Fruit fly (Drosophila melanogaster): ENCODE results near the gene CG15865.

The CG15865 gene

DNA sequence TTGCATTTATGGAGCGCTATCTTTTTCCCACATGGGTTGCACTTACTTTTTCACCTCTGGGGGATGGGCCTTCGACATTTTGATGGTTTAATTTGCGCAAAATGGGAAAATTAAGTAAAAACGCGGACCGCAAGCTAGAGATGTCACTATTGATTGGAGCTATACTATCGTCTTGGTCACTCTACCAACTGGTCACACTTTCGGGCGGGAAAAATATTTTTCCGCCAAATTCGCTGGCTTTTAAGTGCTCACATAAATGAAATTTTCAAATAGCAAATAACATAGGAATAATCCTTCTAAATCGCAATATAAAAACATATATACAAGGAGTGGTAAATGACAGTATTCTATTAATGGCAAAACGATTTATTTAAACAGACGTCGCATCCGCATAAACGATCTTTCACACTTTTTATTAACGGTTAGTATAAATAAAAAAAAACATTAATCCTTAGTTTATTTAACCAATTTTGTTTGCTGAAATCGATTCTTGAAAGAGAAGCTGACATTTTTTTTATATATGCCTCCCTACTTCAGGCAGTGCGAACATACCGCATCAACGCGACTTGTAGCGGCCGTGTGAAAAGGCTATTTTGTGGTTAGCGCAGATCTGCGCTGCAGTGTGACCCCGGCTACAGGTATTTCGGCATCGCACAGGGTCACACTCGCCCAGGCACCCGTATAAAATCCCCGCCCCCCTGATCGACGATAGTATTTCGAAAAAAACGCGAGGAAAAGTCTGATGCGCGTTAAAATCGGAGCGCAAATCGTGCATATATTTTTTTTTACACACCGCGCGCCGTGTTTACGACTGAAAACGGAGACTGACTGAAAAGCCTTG is 23.8 kb downstream of the CG15865 start, which contains the start of the genes SNRPG and mthl1 (continued):
- TF ChIP-seq CG8632 (GFP tag; optimal IDR thresholded peaks at IDR 0.05): peak; percentile 67
- TF ChIP-seq CG16779 (tag; optimal IDR thresholded peaks at IDR 0.05): no peak
- TF ChIP-seq CG3032 (tag; optimal IDR thresholded peaks at IDR 0.05): peak; percentile 73
- TF ChIP-seq CG6163 (GFP tag; IDR thresholded peaks at IDR 0.05): peak; percentile 95
- TF ChIP-seq achi (GFP tag; optimal IDR thresholded peaks at IDR 0.05): peak; percentile 72
- TF ChIP-seq net (GFP tag; optimal IDR thresholded peaks at IDR 0.05): peak; percentile 70
- peak in 1 of 2 experiments; percentile 56 for TF ChIP-seq ss (GFP tag; optimal IDR thresholded peaks at IDR 0.05)
- peak; percentile 91 for TF ChIP-seq CG31627 (GFP tag; optimal IDR thresholded peaks at IDR 0.05)
- TF ChIP-seq spab (GFP tag; optimal IDR thresholded peaks at IDR 0.05): peak; percentile 48
- peak; percentile 90 for TF ChIP-seq Hr39 (GFP tag; optimal IDR thresholded peaks at IDR 0.05)
- TF ChIP-seq Ets96B (tag; optimal IDR thresholded peaks at IDR 0.05): peak; percentile 54
- TF ChIP-seq fd59A (GFP tag; optimal IDR thresholded peaks at IDR 0.05): peak; percentile 43
- TF ChIP-seq topi (GFP tag; optimal IDR thresholded peaks at IDR 0.05): peak; percentile 80
- peak; percentile 82 for TF ChIP-seq Sox14 (GFP tag; optimal IDR thresholded peaks at IDR 0.05)
- TF ChIP-seq CG8119 (GFP tag; IDR thresholded peaks at IDR 0.05): peak; percentile 81
- TF ChIP-seq Eip75B (GFP tag; optimal IDR thresholded peaks at IDR 0.05): peak; percentile 80
- no peak for TF ChIP-seq CG6854 (GFP tag; optimal IDR thresholded peaks at IDR 0.05)

DNA sequence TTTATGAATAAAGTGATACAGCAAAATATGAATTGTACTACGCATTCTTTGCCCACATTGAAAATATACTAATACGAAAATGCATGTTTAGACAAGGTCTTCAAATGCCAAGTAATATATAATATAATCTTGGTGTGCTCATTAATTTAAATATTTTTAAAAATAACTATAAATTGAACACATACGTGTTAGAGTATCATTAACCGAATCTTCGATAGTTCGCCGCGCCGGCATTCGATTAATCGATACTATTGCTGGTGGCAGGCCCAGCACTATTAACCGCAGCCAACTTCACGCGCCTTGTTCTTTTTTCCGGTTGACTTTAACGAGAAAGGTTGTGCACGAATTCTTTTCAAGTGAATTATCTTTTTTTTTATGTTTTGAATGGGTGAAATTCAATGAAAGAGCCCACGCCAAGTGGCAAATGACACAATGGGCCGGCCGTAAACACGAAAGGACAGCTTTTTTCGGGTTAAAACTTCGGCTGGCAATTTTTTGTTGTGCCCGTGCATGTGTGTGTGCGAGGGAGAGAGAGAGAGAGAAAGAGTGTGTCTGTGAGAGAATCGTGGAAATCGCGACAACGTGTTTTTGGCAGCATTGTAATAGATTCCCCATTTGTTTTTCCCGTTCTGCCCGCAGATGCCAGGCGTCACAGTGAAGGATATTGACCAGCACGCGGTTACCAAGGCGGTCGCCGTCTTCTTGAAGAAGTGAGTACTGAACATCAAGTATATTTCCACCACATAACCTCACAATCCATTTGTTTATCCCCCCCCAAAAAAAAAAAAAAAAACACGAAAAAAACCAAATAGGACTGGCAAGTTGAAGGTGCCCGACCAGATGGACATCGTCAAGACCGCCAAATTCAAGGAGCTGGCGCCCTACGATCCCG is 26.4 kb downstream of the CG15865 start, which contains the start of gene RpS19a:
RpS19a (plus strand) TSS at position 301 of the 892 bp plus-strand sequence.
- TF ChIP-seq CG6808 (GFP tag; optimal IDR thresholded peaks at IDR 0.05): peak; percentile 72
- peak; percentile 89 for TF ChIP-seq Eip78C (GFP tag)
- peak; percentile 43 for TF ChIP-seq CG6276 (GFP tag; optimal IDR thresholded peaks at IDR 0.05)
- peak; percentile 71 for TF ChIP-seq lz (GFP tag; optimal IDR thresholded peaks at IDR 0.05)
- TF ChIP-seq topi (GFP tag; optimal IDR thresholded peaks at IDR 0.05): peak; percentile 69
- peak; percentile 83 for TF ChIP-seq CG6163 (GFP tag; IDR thresholded peaks at IDR 0.05)
- TF ChIP-seq Eip93F (GFP tag; optimal IDR thresholded peaks at IDR 0.05): no peak
- peak; percentile 77 for TF ChIP-seq svp (GFP tag)
- peak; percentile 50 for TF ChIP-seq OdsH (GFP tag; optimal IDR thresholded peaks at IDR 0.05)
- TF ChIP-seq CG7368 (GFP tag; optimal IDR thresholded peaks at IDR 0.05): peak; percentile 73
- peak; percentile 96 for TF ChIP-seq CG6854 (GFP tag; optimal IDR thresholded peaks at IDR 0.05)
- TF ChIP-seq ss (GFP tag; optimal IDR thresholded peaks at IDR 0.05): peak; percentile 82 to 85
- peak; percentile 32 for TF ChIP-seq CG11762 (GFP tag; optimal IDR thresholded peaks at IDR 0.05; ENCODE audit: insufficient read depth)
- TF ChIP-seq vri (GFP tag; optimal IDR thresholded peaks at IDR 0.05): peak; percentile 62
- peak; percentile 56 for TF ChIP-seq CG8632 (GFP tag; optimal IDR thresholded peaks at IDR 0.05)
- TF ChIP-seq Gug (GFP tag; IDR thresholded peaks at IDR 0.05): 0 out of 2 replicates have a peak, but pooled peaks have one; percentile 10
- TF ChIP-seq Smox (GFP tag; optimal IDR thresholded peaks at IDR 0.05): peak; percentile 61
- TF ChIP-seq acj6 (GFP tag; optimal IDR thresholded peaks at IDR 0.05): peak; percentile 41
- TF ChIP-seq dac (GFP tag; optimal IDR thresholded peaks at IDR 0.05): peak; percentile 43
- TF ChIP-seq CG10669 (GFP tag; optimal IDR thresholded peaks at IDR 0.05): peak; percentile 74
- peak; percentile 50 for TF ChIP-seq cyc (GFP tag; optimal IDR thresholded peaks at IDR 0.05)
- TF ChIP-seq Sox14 (GFP tag; optimal IDR thresholded peaks at IDR 0.05): peak; percentile 9
- TF ChIP-seq CG10631 (GFP tag; optimal IDR thresholded peaks at IDR 0.05): peak; percentile 39
- TF ChIP-seq CG31627 (GFP tag; optimal IDR thresholded peaks at IDR 0.05): peak; percentile 1
- peak; percentile 67 for TF ChIP-seq CG34406 (GFP tag; optimal IDR thresholded peaks at IDR 0.05)
- peak; percentile 58 for TF ChIP-seq pdm3 (GFP tag; optimal IDR thresholded peaks at IDR 0.05)
- peak; percentile 42 for TF ChIP-seq CG8319 (GFP tag; optimal IDR thresholded peaks at IDR 0.05)
- peak; percentile 52 for TF ChIP-seq Eip75B (GFP tag; optimal IDR thresholded peaks at IDR 0.05)
- TF ChIP-seq CG9139 (GFP tag; optimal IDR thresholded peaks at IDR 0.05): peak; percentile 82
- TF ChIP-seq eg (GFP tag; IDR thresholded peaks at IDR 0.05): peak; percentile 73
- TF ChIP-seq fd85E (GFP tag; optimal IDR thresholded peaks at IDR 0.05): peak; percentile 58
- TF ChIP-seq fkh (GFP tag; optimal IDR thresholded peaks at IDR 0.05): no peak
- peak; percentile 79 for TF ChIP-seq esn (GFP tag; optimal IDR thresholded peaks at IDR 0.05)
- TF ChIP-seq CG11294 (GFP tag; IDR thresholded peaks at IDR 0.05): no peak
- TF ChIP-seq Ets21C (GFP tag; optimal IDR thresholded peaks at IDR 0.05): peak; percentile 3
- no peak for TF ChIP-seq CG8119 (GFP tag; IDR thresholded peaks at IDR 0.05)
- peak; percentile 12 to 78 for TF ChIP-seq salr (GFP tag; optimal IDR thresholded peaks at IDR 0.05)
